Fruit fly (Drosophila melanogaster) whole organism, embryonic: Measurements from ENCODE around the gene Reg-2.

ENCODE experiments used
- CG11247 ChIP-seq: fragments of 200-800 bp; sonication (Bioruptor generic); IDR thresholded peaks from 2 replicates; pipeline ENCODE4 v1.3.6; 2022; ENCODE audit warnings: missing biosample characterization, missing genetic modification characterization
- CG12942 ChIP-seq: fragments of 200-800 bp; sonication (Bioruptor generic); optimal IDR thresholded peaks from 3 replicates; lab custom pipeline; 2016; ENCODE audit warnings: missing biosample characterization, missing genetic modification characterization
- CG13894 ChIP-seq: fragments of 200-800 bp; sonication (Bioruptor generic); optimal IDR thresholded peaks from 3 replicates; lab custom pipeline; 2018; ENCODE audit warnings: missing biosample characterization, mild to moderate bottlenecking, missing genetic modification characterization, moderate library complexity
- CG14050 ChIP-seq: fragments of 200-800 bp; sonication (Bioruptor generic); IDR thresholded peaks from 3 replicates; pipeline ENCODE4 v1.3.6; 2022; ENCODE audit warnings: missing biosample characterization, missing genetic modification characterization
- CG14441 ChIP-seq: fragments of 200-800 bp; sonication (Bioruptor generic); IDR thresholded peaks from 2 replicates; pipeline ENCODE4 v1.3.6; 2022; ENCODE audit warnings: missing biosample characterization, missing genetic modification characterization
- CG14965 ChIP-seq: fragments of 200-800 bp; sonication (Bioruptor generic); optimal IDR thresholded peaks from 2 replicates; lab custom pipeline; 2016; ENCODE audit warnings: missing biosample characterization, missing genetic modification characterization, borderline replicate concordance
- CG1529 ChIP-seq: fragments of 200-800 bp; sonication (Bioruptor generic); optimal IDR thresholded peaks from 3 replicates; lab custom pipeline; 2018; ENCODE audit warnings: missing biosample characterization, missing genetic modification characterization
- CG1647 ChIP-seq: fragments of 200-800 bp; sonication (Bioruptor generic); optimal IDR thresholded peaks from 3 replicates; lab custom pipeline; 2016; ENCODE audit warnings: missing biosample characterization, missing genetic modification characterization
- CG16779 ChIP-seq: fragments of 200-800 bp; sonication (Bioruptor generic); IDR thresholded peaks from 2 replicates; pipeline ENCODE4 v1.3.6; 2022; ENCODE audit warnings: missing biosample characterization, missing genetic modification characterization
- CG1792 ChIP-seq: fragments of 200-800 bp; sonication (Bioruptor generic); optimal IDR thresholded peaks from 2 replicates; lab custom pipeline; 2016; ENCODE audit warnings: missing biosample characterization, missing genetic modification characterization
- CG2199 ChIP-seq: fragments of 200-800 bp; sonication (Bioruptor generic); IDR thresholded peaks from 3 replicates; pipeline ENCODE4 v1.3.6; 2022; ENCODE audit warnings: missing biosample characterization, missing genetic modification characterization
- CG31365 ChIP-seq: fragments of 200-800 bp; sonication (Bioruptor generic); optimal IDR thresholded peaks from 2 replicates; lab custom pipeline; 2018; ENCODE audit warnings: missing biosample characterization, mild to moderate bottlenecking, missing genetic modification characterization
- CG4328 ChIP-seq: fragments of 200-800 bp; sonication (Bioruptor generic); optimal IDR thresholded peaks from 3 replicates; lab custom pipeline; 2017; ENCODE audit warnings: missing biosample characterization, missing genetic modification reagents, missing genetic modification characterization
- CG4707 ChIP-seq: fragments of 200-800 bp; sonication (Bioruptor generic); optimal IDR thresholded peaks from 2 replicates; lab custom pipeline; 2018; ENCODE audit warnings: missing biosample characterization, mild to moderate bottlenecking, missing genetic modification characterization, moderate library complexity
- CG4820 ChIP-seq: fragments of 200-800 bp; sonication (Bioruptor generic); optimal IDR thresholded peaks from 3 replicates; lab custom pipeline; 2016; ENCODE audit warnings: missing biosample characterization, missing genetic modification characterization
- CG6813 ChIP-seq: fragments of 200-800 bp; sonication (Bioruptor generic); optimal IDR thresholded peaks from 2 replicates; lab custom pipeline; 2017; ENCODE audit warnings: missing biosample characterization, missing genetic modification characterization, mild to moderate bottlenecking, moderate library complexity, missing genetic modification reagents
- CG8281 ChIP-seq: fragments of 200-800 bp; sonication (Bioruptor generic); optimal IDR thresholded peaks from 2 replicates; lab custom pipeline; 2018; ENCODE audit warnings: missing biosample characterization, mild to moderate bottlenecking, missing genetic modification characterization, moderate library complexity
- CG8478 ChIP-seq: fragments of >200 bp; optimal IDR thresholded peaks from 2 replicates; lab custom pipeline; 2018
- CHES-1-like ChIP-seq: fragments of 200-800 bp; sonication (Bioruptor generic); optimal IDR thresholded peaks from 2 replicates; lab custom pipeline; 2016; ENCODE audit warnings: missing biosample characterization, missing genetic modification characterization
- Chrac-16 ChIP-seq: fragments of 200-800 bp; sonication (Bioruptor generic); optimal IDR thresholded peaks from 3 replicates; lab custom pipeline; 2016; ENCODE audit warnings: missing biosample characterization, missing genetic modification characterization
- D19A ChIP-seq: fragments of 200-800 bp; optimal IDR thresholded peaks from 3 replicates; lab custom pipeline; 2019; ENCODE audit warnings: missing biosample characterization, mild to moderate bottlenecking, missing genetic modification characterization, moderate library complexity
- Elba2 ChIP-seq: fragments of 200-800 bp; sonication (Bioruptor generic); optimal IDR thresholded peaks from 3 replicates; lab custom pipeline; 2016; ENCODE audit warnings: missing biosample characterization, missing genetic modification characterization
- Ets65A ChIP-seq: fragments of 200-800 bp; sonication (Bioruptor generic); peaks from one replicate; lab custom pipeline; 2016; ENCODE audit warnings: missing biosample characterization, missing genetic modification characterization
- GATAe ChIP-seq: fragments of 200-800 bp; sonication (Bioruptor generic); conservative IDR thresholded peaks from 2 replicates; pipeline ENCODE4 v1.3.6; 2022; ENCODE audit warnings: missing biosample characterization, missing genetic modification characterization
- HHEX ChIP-seq: fragments of 200-800 bp; sonication (Bioruptor generic); optimal IDR thresholded peaks from 3 replicates; lab custom pipeline; 2017; ENCODE audit warnings: missing biosample characterization, mild to moderate bottlenecking, missing genetic modification characterization, missing genetic modification reagents
- Mes4 ChIP-seq: fragments of 200-800 bp; sonication (Bioruptor generic); optimal IDR thresholded peaks from 2 replicates; lab custom pipeline; 2016; ENCODE audit warnings: missing biosample characterization, missing genetic modification characterization
- Myb ChIP-seq: fragments of 200-800 bp; sonication (Bioruptor generic); optimal IDR thresholded peaks from 2 replicates; lab custom pipeline; 2016; ENCODE audit warnings: missing biosample characterization, missing genetic modification characterization
- Poxn ChIP-seq: fragments of 200-800 bp; sonication (Bioruptor generic); IDR thresholded peaks from 2 replicates; pipeline ENCODE4 v1.3.6; 2022; ENCODE audit warnings: missing biosample characterization, missing genetic modification characterization
- Ravus ChIP-seq: fragments of 200-800 bp; sonication (Bioruptor generic); IDR thresholded peaks from 2 replicates; pipeline ENCODE4 v1.3.6; 2022; ENCODE audit warnings: missing biosample characterization, missing genetic modification characterization
- Sry-δ ChIP-seq: fragments of 200-800 bp; sonication (Bioruptor generic); optimal IDR thresholded peaks from 2 replicates; lab custom pipeline; 2016; ENCODE audit warnings: missing biosample characterization, missing genetic modification characterization
- Stat92E ChIP-seq, 3 experiments: fragments of >200 bp in 2 of 3; fragments of 200-800 bp in 1 of 3; sonication (Bioruptor generic) in 1 of 3; optimal IDR thresholded peaks; 2 replicates each; lab custom pipeline; 2017 to 2019; ENCODE audit warnings: missing biosample characterization in 3 of 3, missing genetic modification characterization in 3 of 3, mild to moderate bottlenecking in 1 of 3, moderate library complexity in 1 of 3
- ash1 ChIP-seq: fragments of 200-800 bp; sonication (Bioruptor generic); optimal IDR thresholded peaks from 2 replicates; lab custom pipeline; 2018; ENCODE audit warnings: missing biosample characterization, mild to moderate bottlenecking, missing genetic modification characterization
- bigmax ChIP-seq: fragments of 200-800 bp; sonication (Bioruptor generic); optimal IDR thresholded peaks from 2 replicates; lab custom pipeline; 2018; ENCODE audit warnings: missing biosample characterization, mild to moderate bottlenecking, missing genetic modification characterization
- chinmo ChIP-seq: fragments of 200-800 bp; sonication (Bioruptor generic); IDR thresholded peaks from 4 replicates; pipeline ENCODE4 v1.3.6; 2022; ENCODE audit warnings: missing biosample characterization, missing genetic modification characterization; ENCODE audit not compliant: partially characterized antibody
- dan ChIP-seq: fragments of 200-800 bp; sonication (Bioruptor generic); IDR thresholded peaks from 2 replicates; pipeline ENCODE4 v1.3.6; 2022; ENCODE audit warnings: missing biosample characterization, missing genetic modification characterization
- gsb ChIP-seq: fragments of 200-800 bp; sonication (Bioruptor generic); IDR thresholded peaks from 2 replicates; pipeline ENCODE4 v1.3.6; 2022; ENCODE audit warnings: missing biosample characterization, missing genetic modification characterization
- jing ChIP-seq: fragments of 200-800 bp; sonication (Bioruptor generic); optimal IDR thresholded peaks from 2 replicates; lab custom pipeline; 2018; ENCODE audit warnings: missing biosample characterization, mild to moderate bottlenecking, missing genetic modification characterization
- luna ChIP-seq: fragments of 200-800 bp; sonication (Bioruptor generic); optimal IDR thresholded peaks from 2 replicates; lab custom pipeline; 2016; ENCODE audit warnings: missing biosample characterization, missing genetic modification characterization
- ranshi ChIP-seq: fragments of 200-800 bp; sonication (Bioruptor generic); IDR thresholded peaks from 2 replicates; pipeline ENCODE4 v1.3.6; 2022; ENCODE audit warnings: missing biosample characterization, missing genetic modification characterization
- repo ChIP-seq: fragments of 200-800 bp; sonication (Bioruptor generic); optimal IDR thresholded peaks from 2 replicates; lab custom pipeline; 2016; ENCODE audit warnings: missing biosample characterization, missing genetic modification characterization
- rib ChIP-seq: fragments of 200-800 bp; sonication (Bioruptor generic); IDR thresholded peaks from 2 replicates; pipeline ENCODE4 v1.3.6; 2022; ENCODE audit warnings: missing biosample characterization, missing genetic modification characterization
- sens ChIP-seq: fragments of 200-800 bp; sonication (Bioruptor generic); peaks from one replicate; lab custom pipeline; 2016; ENCODE audit warnings: missing biosample characterization, missing genetic modification characterization
- slbo ChIP-seq: fragments of 200-800 bp; sonication (Bioruptor generic); IDR thresholded peaks from 2 replicates; pipeline ENCODE4 v1.3.6; 2022; ENCODE audit warnings: missing biosample characterization, missing genetic modification characterization
- slp2 ChIP-seq: fragments of 200-800 bp; sonication (Bioruptor generic); optimal IDR thresholded peaks from 2 replicates; lab custom pipeline; 2016; ENCODE audit warnings: missing biosample characterization, missing genetic modification characterization
- tap ChIP-seq: fragments of 200-800 bp; optimal IDR thresholded peaks from 3 replicates; lab custom pipeline; 2019; ENCODE audit warnings: missing biosample characterization, mild to moderate bottlenecking, missing genetic modification characterization, moderate library complexity
- tgo ChIP-seq: fragments of 200-800 bp; sonication (Bioruptor generic); IDR thresholded peaks from 3 replicates; pipeline ENCODE4 v1.3.6; 2022; ENCODE audit warnings: missing biosample characterization, missing genetic modification characterization
- vnd ChIP-seq: fragments of 200-800 bp; sonication (Bioruptor generic); IDR thresholded peaks from 3 replicates; pipeline ENCODE4 v1.3.6; 2022; ENCODE audit warnings: missing biosample characterization, missing genetic modification characterization; ENCODE audit not compliant: partially characterized antibody
- vvl ChIP-seq: fragments of 200-800 bp; sonication (Bioruptor generic); IDR thresholded peaks from 2 replicates; pipeline ENCODE4 v1.3.6; 2022; ENCODE audit warnings: missing biosample characterization, missing genetic modification characterization
- wdn ChIP-seq: fragments of 200-800 bp; sonication (Bioruptor generic); IDR thresholded peaks from 2 replicates; pipeline ENCODE4 v1.3.6; 2022; ENCODE audit warnings: missing biosample characterization, missing genetic modification characterization
- zfh1 ChIP-seq: fragments of 200-800 bp; sonication (Bioruptor generic); IDR thresholded peaks from 3 replicates; pipeline ENCODE4 v1.3.6; 2022; ENCODE audit warnings: missing biosample characterization, missing genetic modification characterization

The Reg-2 gene

dm6 chr3L:627819-628601 is 21.6 kb upstream of the Reg-2 start (continued):
- TF ChIP-seq Poxn (peak; percentile 57), CG14441 (GFP tag; lab: Robert Waterston, UW) (peak; percentile 65; the same call in 1 of the 2 replicates), vnd (GFP tag; lab: Robert Waterston, UW) (no peak), CG12942 (GFP tag; lab: Kevin White, UChicago) (no peak), wdn (GFP tag; lab: Robert Waterston, UW) (no peak), HHEX (GFP tag; lab: Kevin White, UChicago) (no peak), CG4820 (GFP tag; lab: Kevin White, UChicago) (no peak), Myb (GFP tag; lab: Kevin White, UChicago) (peak; percentile 17), slp2 (peak; percentile 61), dan (GFP tag; lab: Robert Waterston, UW) (no peak), zfh1 (GFP tag; lab: Robert Waterston, UW) (peak; percentile 57; the same call in 1 of the 3 replicates), CG1792 (peak; percentile 52), rib (GFP tag; lab: Robert Waterston, UW) (peak; percentile 82; the same call in 1 of the 2 replicates), ash1 (GFP tag; lab: Kevin White, UChicago) (peak; percentile 87), tap (tag; lab: Kevin White, UChicago) (peak; percentile 19), CG16779 (no peak), CG8478 (lab: Kevin White, UChicago) (peak; percentile 92), gsb (no peak), CG11247 (peak; percentile 48), sens (GFP tag; lab: Kevin White, UChicago) (peak; percentile 60), CG13894 (tag; lab: Kevin White, UChicago) (peak; percentile 96), bigmax (GFP tag; lab: Kevin White, UChicago) (peak; percentile 33), tgo (GFP tag; lab: Robert Waterston, UW) (peak; percentile 53; the same call in 2 of the 3 replicates), CHES-1-like (GFP tag; lab: Kevin White, UChicago) (peak; percentile 43), luna (no peak), Ets65A (GFP tag; lab: Kevin White, UChicago) (peak; percentile 81), CG14965 (GFP tag; lab: Kevin White, UChicago) (no peak), Ravus (GFP tag; lab: Robert Waterston, UW) (no peak), D19A (peak; percentile 54), GATAe (GFP tag; lab: Robert Waterston, UW) (peak; percentile 47), CG8281 (tag; lab: Kevin White, UChicago) (no peak), CG31365 (tag; lab: Kevin White, UChicago) (peak; percentile 50), Mes4 (GFP tag; lab: Kevin White, UChicago) (no peak), slbo (GFP tag; lab: Robert Waterston, UW) (peak; percentile 84), ranshi (GFP tag; lab: Robert Waterston, UW) (peak; percentile 60), CG2199 (GFP tag; lab: Robert Waterston, UW) (peak; percentile 79; the same call in 2 of the 3 replicates), repo (peak; percentile 13), Elba2 (GFP tag; lab: Kevin White, UChicago) (no peak), CG4707 (GFP tag; lab: Kevin White, UChicago) (no peak), vvl (GFP tag; lab: Robert Waterston, UW) (peak; percentile 68), CG1529 (GFP tag; lab: Kevin White, UChicago) (no peak), Chrac-16 (GFP tag; lab: Kevin White, UChicago) (no peak), Stat92E (GFP tag; optimal IDR thresholded peaks at IDR 0.05; lab: Kevin White, UChicago) (peak in 2 of 3 experiments; percentile 31 to 77), CG4328 (GFP tag; lab: Kevin White, UChicago) (no peak), CG1647 (GFP tag; lab: Kevin White, UChicago) (peak; percentile 12), CG14050 (GFP tag; lab: Robert Waterston, UW) (peak; percentile 35; the same call in 1 of the 3 replicates), chinmo (peak; percentile 99), jing (no peak), CG6813 (peak; percentile 18), Sry-δ (GFP tag; lab: Kevin White, UChicago) (no peak)
